Fruit fly (Drosophila melanogaster) whole organism, wandering third instar larva: ENCODE results near the gene tty.

Experiments used
- Abd-B ChIP-seq: fragments of >200 bp; optimal IDR thresholded peaks from 2 replicates; lab custom pipeline; 2017; ENCODE audit warnings: missing biosample characterization, missing genetic modification characterization
- CG32264 ChIP-seq: fragments of 200-800 bp; sonication (Bioruptor generic); optimal IDR thresholded peaks from 2 replicates; lab custom pipeline; 2016; ENCODE audit warnings: missing biosample characterization, missing genetic modification characterization
- CG9705 ChIP-seq: fragments of 200-800 bp; sonication (Bioruptor generic); optimal IDR thresholded peaks from 2 replicates; lab custom pipeline; 2018; ENCODE audit warnings: missing biosample characterization, mild to moderate bottlenecking, missing genetic modification characterization
- CrebA ChIP-seq: fragments of 200-800 bp; sonication (Bioruptor generic); optimal IDR thresholded peaks from 2 replicates; lab custom pipeline; 2016; ENCODE audit warnings: missing biosample characterization, mild to moderate bottlenecking, missing genetic modification characterization, borderline replicate concordance
- Dfd ChIP-seq: fragments of >200 bp; optimal IDR thresholded peaks from 2 replicates; lab custom pipeline; 2017; ENCODE audit warnings: missing biosample characterization, missing genetic modification characterization
- Dif ChIP-seq: fragments of 200-275, 200-300 bp; sonication (Bioruptor generic); optimal IDR thresholded peaks from 2 replicates; lab custom pipeline; 2018; ENCODE audit warnings: missing biosample characterization, missing genetic modification characterization; ENCODE audit not compliant: partially characterized antibody
- GATAd ChIP-seq: sonication (Bioruptor generic); optimal IDR thresholded peaks from 2 replicates; lab custom pipeline; 2016; ENCODE audit warnings: missing biosample characterization, missing genetic modification characterization
- HLH106 ChIP-seq: fragments of 200-800 bp; optimal IDR thresholded peaks from 3 replicates; lab custom pipeline; 2019; ENCODE audit warnings: missing biosample characterization, mild to moderate bottlenecking, missing genetic modification characterization, moderate library complexity
- Hnf4 ChIP-seq: fragments of 200-800 bp; sonication (Bioruptor generic); optimal IDR thresholded peaks from 2 replicates; lab custom pipeline; 2016; ENCODE audit warnings: missing biosample characterization, mild to moderate bottlenecking, missing genetic modification characterization
- Hr78 ChIP-seq: fragments of >200 bp; optimal IDR thresholded peaks from 2 replicates; lab custom pipeline; 2017; ENCODE audit warnings: missing biosample characterization, missing genetic modification characterization
- Hr83 ChIP-seq: fragments of 200-300 bp; sonication (Bioruptor generic); optimal IDR thresholded peaks from 2 replicates; lab custom pipeline; 2016; ENCODE audit warnings: missing biosample characterization, mild to moderate bottlenecking, missing genetic modification characterization, moderate library complexity; ENCODE audit not compliant: poor library complexity, severe bottlenecking
- Jra ChIP-seq: sonication (Bioruptor generic); optimal IDR thresholded peaks from 2 replicates; lab custom pipeline; 2016; ENCODE audit warnings: missing biosample characterization, missing genetic modification characterization
- Mio ChIP-seq: sonication (Bioruptor generic); optimal IDR thresholded peaks from 2 replicates; lab custom pipeline; 2016; ENCODE audit warnings: missing biosample characterization, missing genetic modification characterization
- Myc ChIP-seq: fragments of >200 bp; optimal IDR thresholded peaks from 2 replicates; lab custom pipeline; 2017
- N ChIP-seq: fragments of >200 bp; optimal IDR thresholded peaks from 2 replicates; lab custom pipeline; 2018; ENCODE audit warnings: missing biosample characterization, missing external identifiers, missing genetic modification characterization
- OdsH ChIP-seq: fragments of 200-800 bp; sonication (Bioruptor generic); optimal IDR thresholded peaks from 2 replicates; lab custom pipeline; 2016; ENCODE audit warnings: missing biosample characterization, mild to moderate bottlenecking, missing genetic modification characterization
- Rel ChIP-seq, 2 experiments: fragments of 200-800 bp; sonication (Bioruptor generic) in 1 of 2; optimal IDR thresholded peaks; 2 replicates in 1 of 2; 3 replicates in 1 of 2; lab custom pipeline; 2016 to 2019; ENCODE audit warnings: mild to moderate bottlenecking in 2 of 2, missing biosample characterization in 2 of 2, missing genetic modification characterization in 2 of 2, moderate library complexity in 1 of 2
- Sp1 ChIP-seq: fragments of 200-800 bp; sonication (Bioruptor generic); optimal IDR thresholded peaks from 3 replicates; lab custom pipeline; 2019; ENCODE audit warnings: missing biosample characterization, mild to moderate bottlenecking, missing genetic modification characterization, moderate library complexity
- Vsx2 ChIP-seq: fragments of 200-300, 225-300 bp; sonication (Bioruptor generic); optimal IDR thresholded peaks from 2 replicates; lab custom pipeline; 2018; ENCODE audit warnings: missing biosample characterization, missing genetic modification characterization; ENCODE audit not compliant: partially characterized antibody
- br ChIP-seq: fragments of 200-800 bp; sonication (Bioruptor generic); optimal IDR thresholded peaks from 2 replicates; lab custom pipeline; 2016; ENCODE audit warnings: missing biosample characterization, missing genetic modification characterization
- brk ChIP-seq: fragments of 200-800 bp; sonication (Bioruptor generic); optimal IDR thresholded peaks from 2 replicates; lab custom pipeline; 2016; ENCODE audit warnings: missing biosample characterization, mild to moderate bottlenecking, missing genetic modification characterization
- dl ChIP-seq, 2 experiments: fragments of 175-275, 200-275 bp in 1 of 2; fragments of 200-275 bp in 1 of 2; sonication (Bioruptor generic); optimal IDR thresholded peaks; lab custom pipeline; 2018; ENCODE audit warnings: mild to moderate bottlenecking in 2 of 2, missing biosample characterization in 2 of 2, missing genetic modification characterization in 2 of 2, moderate library complexity in 2 of 2; ENCODE audit not compliant: partially characterized antibody in 2 of 2, insufficient read depth in 1 of 2
- dmrt93B ChIP-seq: fragments of 200-800 bp; sonication (Bioruptor generic); optimal IDR thresholded peaks from 2 replicates; lab custom pipeline; 2018; ENCODE audit warnings: missing biosample characterization, mild to moderate bottlenecking, missing genetic modification characterization
- dsf ChIP-seq: sonication (Bioruptor generic); optimal IDR thresholded peaks from 2 replicates; lab custom pipeline; 2016; ENCODE audit warnings: missing biosample characterization, missing genetic modification characterization, borderline replicate concordance
- ey ChIP-seq: fragments of 200-800 bp; sonication (Bioruptor generic); optimal IDR thresholded peaks from 2 replicates; lab custom pipeline; 2016; ENCODE audit warnings: missing biosample characterization, missing genetic modification characterization
- foxo ChIP-seq, 2 experiments: fragments of 200-800 bp; sonication (Bioruptor generic); optimal IDR thresholded peaks; 2 replicates in 1 of 2; 3 replicates in 1 of 2; lab custom pipeline; 2016 to 2017; ENCODE audit warnings: missing biosample characterization in 2 of 2, missing genetic modification characterization in 2 of 2
- fru ChIP-seq: fragments of 200-800 bp; sonication (Bioruptor generic); optimal IDR thresholded peaks from 3 replicates; lab custom pipeline; 2016; ENCODE audit warnings: missing biosample characterization, mild to moderate bottlenecking, missing genetic modification characterization
- h ChIP-seq: fragments of 200-800 bp; sonication (Bioruptor generic); optimal IDR thresholded peaks from 3 replicates; lab custom pipeline; 2016; ENCODE audit warnings: missing biosample characterization, mild to moderate bottlenecking, missing genetic modification characterization
- jim ChIP-seq: fragments of 175-275, 200-325 bp; sonication (Bioruptor generic); optimal IDR thresholded peaks from 2 replicates; lab custom pipeline; 2016; ENCODE audit warnings: missing biosample characterization, mild to moderate bottlenecking, missing genetic modification characterization
- lola ChIP-seq: fragments of >200 bp; optimal IDR thresholded peaks from 2 replicates; lab custom pipeline; 2017; ENCODE audit warnings: missing biosample characterization, missing genetic modification characterization
- pan ChIP-seq: fragments of >200 bp; optimal IDR thresholded peaks from 2 replicates; lab custom pipeline; 2017
- psq ChIP-seq: fragments of 200-800 bp; sonication (Bioruptor generic); optimal IDR thresholded peaks from 3 replicates; lab custom pipeline; 2017; ENCODE audit warnings: missing biosample characterization, mild to moderate bottlenecking, missing genetic modification characterization, moderate library complexity
- rgr ChIP-seq: fragments of 200-800 bp; sonication (Bioruptor generic); optimal IDR thresholded peaks from 3 replicates; lab custom pipeline; 2016; ENCODE audit warnings: missing biosample characterization, mild to moderate bottlenecking, missing genetic modification characterization
- sage ChIP-seq: fragments of 200-800 bp; sonication (Bioruptor generic); optimal IDR thresholded peaks from 2 replicates; lab custom pipeline; 2016; ENCODE audit warnings: missing biosample characterization, mild to moderate bottlenecking, missing genetic modification characterization
- sv ChIP-seq: fragments of 200-800 bp; sonication (Bioruptor generic); optimal IDR thresholded peaks from 3 replicates; lab custom pipeline; 2016; ENCODE audit warnings: missing biosample characterization, missing genetic modification characterization
- tai ChIP-seq: sonication (Bioruptor generic); optimal IDR thresholded peaks from 2 replicates; lab custom pipeline; 2016; ENCODE audit warnings: missing biosample characterization, missing genetic modification characterization
- usp ChIP-seq: fragments of >200 bp; optimal IDR thresholded peaks from 2 replicates; lab custom pipeline; 2017; ENCODE audit warnings: missing biosample characterization, missing genetic modification characterization
- woc ChIP-seq: sonication (Bioruptor generic); optimal IDR thresholded peaks from 2 replicates; lab custom pipeline; 2016; ENCODE audit warnings: missing biosample characterization, mild to moderate bottlenecking, missing genetic modification characterization

Gene tty

dm6 chrX:21369149-21369988 is 29.9 kb upstream of the tty start:
- TF ChIP-seq tai = peak; percentile 28
- peak; percentile 1 for TF ChIP-seq rgr (GFP tag; lab: Kevin White, UChicago)
- peak; percentile 12 for TF ChIP-seq OdsH (GFP tag; lab: Kevin White, UChicago)
- TF ChIP-seq jim (GFP tag; lab: Kevin White, UChicago) = no peak
- no peak for TF ChIP-seq Rel (GFP tag; optimal IDR thresholded peaks at IDR 0.05; lab: Kevin White, UChicago)
- TF ChIP-seq Rel (tag; optimal IDR thresholded peaks at IDR 0.05; lab: Kevin White, UChicago) = peak; percentile 83
- TF ChIP-seq usp = no peak

- TF ChIP-seq woc (GFP tag; lab: Kevin White, UChicago) = no peak
- TF ChIP-seq usp = no peak
- TF ChIP-seq Hr78 (GFP tag; lab: Kevin White, UChicago) = no peak
- peak; percentile 72 for TF ChIP-seq jim (GFP tag; lab: Kevin White, UChicago)
- TF ChIP-seq br (GFP tag; lab: Kevin White, UChicago) = peak; percentile 2
- TF ChIP-seq pan = no peak
- TF ChIP-seq dsf (GFP tag; lab: Kevin White, UChicago) = no peak
- TF ChIP-seq Sp1 (GFP tag; lab: Kevin White, UChicago) = no peak
- peak; percentile 7 for TF ChIP-seq OdsH (GFP tag; lab: Kevin White, UChicago)
- TF ChIP-seq h (GFP tag; lab: Kevin White, UChicago) = peak; percentile 37
- peak; percentile 4 for TF ChIP-seq rgr (GFP tag; lab: Kevin White, UChicago)
- no peak for TF ChIP-seq Mio (GFP tag; lab: Kevin White, UChicago)
- no peak for TF ChIP-seq Jra
- TF ChIP-seq foxo (GFP tag; optimal IDR thresholded peaks at IDR 0.05; lab: Kevin White, UChicago) = no peak
- no peak for TF ChIP-seq sv (GFP tag; lab: Kevin White, UChicago)
- no peak for TF ChIP-seq CG9705
- TF ChIP-seq GATAd (GFP tag; lab: Kevin White, UChicago) = no peak
- no peak for TF ChIP-seq Abd-B (GFP tag; lab: Kevin White, UChicago)
- no peak for TF ChIP-seq Vsx2 (GFP tag; lab: Kevin White, UChicago)
- TF ChIP-seq Dif (GFP tag; lab: Kevin White, UChicago) = peak; percentile 26
- TF ChIP-seq dl (GFP tag; optimal IDR thresholded peaks at IDR 0.05; lab: Kevin White, UChicago; ENCODE audit: insufficient read depth in 1 of 2, partially characterized antibody in 2 of 2) = no peak
- no peak for TF ChIP-seq N (GFP tag; lab: Kevin White, UChicago)
- no peak for TF ChIP-seq fru (GFP tag; lab: Kevin White, UChicago)
- no peak for TF ChIP-seq dmrt93B
- no peak for TF ChIP-seq ey
- no peak for TF ChIP-seq lola
- no peak for TF ChIP-seq Myc (lab: Kevin White, UChicago)
- no peak for TF ChIP-seq tai
- no peak for TF ChIP-seq brk (GFP tag; lab: Kevin White, UChicago)
- TF ChIP-seq psq (GFP tag; lab: Kevin White, UChicago) = no peak
- no peak for TF ChIP-seq Dfd
- TF ChIP-seq Rel (GFP tag; optimal IDR thresholded peaks at IDR 0.05; lab: Kevin White, UChicago) = no peak
- TF ChIP-seq Rel (tag; optimal IDR thresholded peaks at IDR 0.05; lab: Kevin White, UChicago) = peak; percentile 5
- TF ChIP-seq Hr83 = peak; percentile 20
- TF ChIP-seq Hnf4 (GFP tag; lab: Kevin White, UChicago) = no peak
- no peak for TF ChIP-seq sage (GFP tag; lab: Kevin White, UChicago)
- TF ChIP-seq CrebA (GFP tag; lab: Kevin White, UChicago) = peak; percentile 90
- no peak for TF ChIP-seq CG32264 (GFP tag; lab: Kevin White, UChicago)
- TF ChIP-seq HLH106 (tag; lab: Kevin White, UChicago) = no peak
These were observed 29.0 kb upstream of the tty start for dm6 chrX:21368410-21368918.
